Fruit fly (Drosophila melanogaster) whole organism, wandering third instar larva: ENCODE measurements around the gene CG33688.

Experiments
- Dfd ChIP-seq: fragments of >200 bp; optimal IDR thresholded peaks from 2 replicates; lab custom pipeline; 2017; ENCODE audit warnings: missing biosample characterization, missing genetic modification characterization
- brk ChIP-seq: fragments of 200-800 bp; sonication (Bioruptor generic); optimal IDR thresholded peaks from 2 replicates; lab custom pipeline; 2016; ENCODE audit warnings: missing biosample characterization, mild to moderate bottlenecking, missing genetic modification characterization
- jim ChIP-seq: fragments of 175-275, 200-325 bp; sonication (Bioruptor generic); optimal IDR thresholded peaks from 2 replicates; lab custom pipeline; 2016; ENCODE audit warnings: missing biosample characterization, mild to moderate bottlenecking, missing genetic modification characterization
- usp ChIP-seq: fragments of >200 bp; optimal IDR thresholded peaks from 2 replicates; lab custom pipeline; 2017; ENCODE audit warnings: missing biosample characterization, missing genetic modification characterization

- no peak for TF ChIP-seq Dfd (GFP tag; lab: Kevin White, UChicago)
- TF ChIP-seq brk (GFP tag; lab: Kevin White, UChicago), result no peak
- TF ChIP-seq jim, result no peak
- TF ChIP-seq usp (GFP tag; lab: Kevin White, UChicago), result no peak
Observed at dm6 chr3L:16181330-16181830, 17.6 kb upstream of the CG33688 start.
